Worm (Caenorhabditis elegans) whole organism, late embryonic: Measurements from ENCODE around the gene unc-18.

ENCODE experiments used
- F13H6.1 ChIP-seq: sonication (generic microtip); optimal IDR thresholded peaks from 2 replicates; lab custom pipeline; 2016; ENCODE audit warnings: missing genetic modification characterization, missing compliant biosample characterization
- K09A11.1 ChIP-seq: sonication (generic microtip); optimal IDR thresholded peaks from 2 replicates; lab custom pipeline; 2017; ENCODE audit warnings: antibody characterized with exemption, mild to moderate bottlenecking, missing genetic modification characterization, missing compliant biosample characterization; ENCODE audit not compliant: insufficient read depth
- Y22D7AL.16 ChIP-seq: sonication (generic microtip); optimal IDR thresholded peaks from 2 replicates; lab custom pipeline; 2016; ENCODE audit warnings: missing genetic modification characterization, missing compliant biosample characterization
- ahr-1 ChIP-seq: sonication (generic microtip); optimal IDR thresholded peaks from 2 replicates; lab custom pipeline; 2016; ENCODE audit warnings: missing genetic modification characterization, missing compliant biosample characterization
- ceh-18 ChIP-seq: sonication (generic microtip); optimal IDR thresholded peaks from 2 replicates; lab custom pipeline; 2016; ENCODE audit warnings: missing genetic modification characterization, missing compliant biosample characterization
- ceh-19 ChIP-seq: fragments of 200-800 bp; sonication (Bioruptor generic); optimal IDR thresholded peaks from 2 replicates; lab custom pipeline; 2018; ENCODE audit warnings: mild to moderate bottlenecking, missing genetic modification characterization, missing compliant biosample characterization
- ceh-22 ChIP-seq: sonication (generic microtip); optimal IDR thresholded peaks from 2 replicates; lab custom pipeline; 2017; ENCODE audit warnings: missing biosample characterization, missing genetic modification characterization
- ceh-24 ChIP-seq: sonication (generic microtip); optimal IDR thresholded peaks from 2 replicates; lab custom pipeline; 2016; ENCODE audit warnings: mild to moderate bottlenecking, missing genetic modification characterization, missing compliant biosample characterization
- ceh-6 ChIP-seq: fragments of 200-800 bp; sonication (Bioruptor generic); optimal IDR thresholded peaks from 2 replicates; lab custom pipeline; 2018; ENCODE audit warnings: mild to moderate bottlenecking, missing genetic modification characterization, missing compliant biosample characterization
- elt-2 ChIP-seq: sonication (generic microtip); optimal IDR thresholded peaks from 2 replicates; lab custom pipeline; 2016; ENCODE audit warnings: missing genetic modification reagents, missing genetic modification characterization, missing compliant biosample characterization
- eyg-1 ChIP-seq: sonication (generic microtip); optimal IDR thresholded peaks from 2 replicates; lab custom pipeline; 2016; ENCODE audit warnings: missing genotype, missing genetic modification characterization, missing compliant biosample characterization
- hlh-13 ChIP-seq: fragments of 200-800 bp; sonication (Bioruptor generic); optimal IDR thresholded peaks from 2 replicates; lab custom pipeline; 2018; ENCODE audit warnings: mild to moderate bottlenecking, missing genetic modification characterization, missing compliant biosample characterization
- hlh-15 ChIP-seq: sonication (generic microtip); optimal IDR thresholded peaks from 2 replicates; lab custom pipeline; 2016; ENCODE audit warnings: missing genetic modification characterization, missing compliant biosample characterization
- hlh-30 ChIP-seq: sonication (generic microtip); optimal IDR thresholded peaks from 2 replicates; lab custom pipeline; 2017; ENCODE audit warnings: antibody characterized with exemption, missing genetic modification characterization, missing compliant biosample characterization; ENCODE audit not compliant: insufficient read depth
- hlh-6 ChIP-seq: sonication (generic microtip); optimal IDR thresholded peaks from 2 replicates; lab custom pipeline; 2016; ENCODE audit warnings: missing genotype, missing genetic modification characterization, missing compliant biosample characterization
- madf-2 ChIP-seq: sonication (generic microtip); optimal IDR thresholded peaks from 2 replicates; lab custom pipeline; 2017; ENCODE audit warnings: missing genetic modification characterization, missing compliant biosample characterization
- nhr-11 ChIP-seq: fragments of 150-350 bp; optimal IDR thresholded peaks from 2 replicates; lab custom pipeline; 2014; ENCODE audit warnings: missing biosample characterization, missing genetic modification characterization
- nhr-232 ChIP-seq: sonication (generic microtip); optimal IDR thresholded peaks from 2 replicates; lab custom pipeline; 2016; ENCODE audit warnings: missing genetic modification characterization, missing compliant biosample characterization
- odd-2 ChIP-seq: sonication (generic microtip); optimal IDR thresholded peaks from 2 replicates; lab custom pipeline; 2017; ENCODE audit warnings: antibody characterized with exemption, mild to moderate bottlenecking, missing genetic modification characterization, missing compliant biosample characterization
- pha-4 ChIP-seq: fragments of 150-350 bp; optimal IDR thresholded peaks from 2 replicates; lab custom pipeline; 2018; ENCODE audit warnings: missing biosample characterization, missing genetic modification reagents, missing genetic modification characterization
- pqm-1 ChIP-seq: sonication (generic microtip); optimal IDR thresholded peaks from 2 replicates; lab custom pipeline; 2016; ENCODE audit warnings: missing genetic modification characterization, missing compliant biosample characterization
- rnt-1 ChIP-seq: sonication (generic microtip); optimal IDR thresholded peaks from 2 replicates; lab custom pipeline; 2016; ENCODE audit warnings: missing genetic modification characterization, missing compliant biosample characterization
- sox-2 ChIP-seq: fragments of 200-800 bp; sonication (Bioruptor generic); IDR thresholded peaks from 2 replicates; pipeline ENCODE4 v1.3.6; 2022; ENCODE audit warnings: missing genetic modification reagents, missing genetic modification characterization, missing compliant biosample characterization
- zip-5 ChIP-seq: sonication (generic microtip); optimal IDR thresholded peaks from 2 replicates; lab custom pipeline; 2016; ENCODE audit warnings: missing genetic modification characterization, missing compliant biosample characterization

Gene unc-18

ce11 chrX:7727601-7728000, 44.9 kb downstream of the unc-18 start, which contains the start of gene vit-1:
TSS of gene vit-1 (plus strand) at chrX:7727889.
- no peak for TF ChIP-seq zip-5 (tag; lab: Kevin White, UChicago)
- TF ChIP-seq ceh-18 (tag; lab: Kevin White, UChicago), result no peak
- TF ChIP-seq hlh-6, result no peak
- no peak for TF ChIP-seq K09A11.1 (tag; lab: Kevin White, UChicago)
- TF ChIP-seq ceh-6 (GFP tag; lab: Kevin White, UChicago), result no peak
- TF ChIP-seq hlh-15, result no peak
- no peak for TF ChIP-seq nhr-232
- TF ChIP-seq pha-4 (tag; lab: Kevin White, UChicago), result no peak
- TF ChIP-seq ceh-19 (GFP tag; lab: Kevin White, UChicago), result no peak
- no peak for TF ChIP-seq eyg-1 (tag; lab: Kevin White, UChicago)
- no peak for TF ChIP-seq elt-2 (tag; lab: Kevin White, UChicago)
- TF ChIP-seq F13H6.1 (tag; lab: Kevin White, UChicago), result no peak
- no peak for TF ChIP-seq odd-2
- no peak for TF ChIP-seq hlh-30 (tag; lab: Kevin White, UChicago)
- no peak for TF ChIP-seq nhr-11 (tag; lab: Kevin White, UChicago)

- TF ChIP-seq ceh-22 (tag; lab: Kevin White, UChicago) (no peak), pqm-1 (tag; lab: Kevin White, UChicago) (no peak), rnt-1 (no peak), ceh-24 (tag; lab: Kevin White, UChicago) (no peak), hlh-13 (GFP tag; lab: Kevin White, UChicago) (no peak), Y22D7AL.16 (no peak), sox-2 (GFP tag; lab: Robert Waterston, UW) (no peak), madf-2 (tag; lab: Kevin White, UChicago) (no peak), ahr-1 (no peak), eyg-1 (tag; lab: Kevin White, UChicago) (no peak)
Observed at ce11 chrX:7733571-7733970, 50.9 kb downstream of the unc-18 start.
